Fruit fly (Drosophila melanogaster): ENCODE data around the gene ND-15.
A peak's percentile ranks its signal among the peaks of the same experiment; 100 is the strongest.

The ND-15 gene

DNA sequence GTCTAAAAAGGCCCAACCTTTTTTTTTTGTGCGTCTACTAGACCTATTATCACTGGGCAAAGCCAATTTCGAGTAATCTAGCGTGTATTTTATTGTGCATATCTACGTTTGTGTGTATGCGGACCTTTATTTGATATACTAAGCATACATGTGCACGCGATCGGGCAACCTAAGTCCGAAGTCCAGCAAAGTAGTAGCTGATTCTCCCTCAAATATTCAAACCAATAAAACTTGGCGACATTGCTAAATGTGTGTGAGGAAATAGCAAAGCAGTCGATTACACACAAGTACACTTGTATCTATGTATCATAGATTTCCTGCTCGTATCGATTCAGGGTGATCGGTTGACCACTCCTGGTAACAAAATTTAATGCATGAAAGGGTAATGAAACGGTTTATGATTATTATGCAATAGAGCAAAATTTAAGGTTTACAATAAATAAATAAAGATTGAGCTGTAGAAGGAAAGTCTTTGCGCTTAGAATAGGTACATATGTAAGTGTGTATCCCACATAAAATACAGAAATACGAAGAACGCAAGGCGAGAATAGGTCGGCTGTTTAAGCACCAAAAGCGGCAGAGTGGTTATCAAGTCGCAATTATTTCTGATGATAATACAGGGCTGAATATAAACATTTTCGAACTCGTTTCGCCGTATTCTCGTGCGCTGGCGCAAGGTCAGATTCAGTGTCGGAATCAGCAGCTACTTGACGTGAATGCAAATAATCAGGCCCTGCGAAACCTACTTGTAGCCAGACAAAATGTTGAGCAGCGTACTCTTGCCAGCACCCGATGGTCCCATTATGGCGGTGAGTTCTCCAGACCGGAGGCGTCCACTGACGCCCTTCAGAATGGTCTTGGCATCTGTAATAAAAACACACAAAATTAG, 11.1 kb downstream of the ND-15 start (continued):
- TF ChIP-seq gt (GFP tag; IDR thresholded peaks at IDR 0.05) (no peak), pros (GFP tag; optimal IDR thresholded peaks at IDR 0.05) (no peak), Hmr (GFP tag; optimal IDR thresholded peaks at IDR 0.05) (peak; percentile 11), cg (GFP tag; optimal IDR thresholded peaks at IDR 0.05) (peak; percentile 24), CG15514 (GFP tag; optimal IDR thresholded peaks at IDR 0.05) (peak; percentile 21), CG10431 (GFP tag; optimal IDR thresholded peaks at IDR 0.05) (no peak), CG2202 (tag; optimal IDR thresholded peaks at IDR 0.05) (no peak)

dm6 chr2L:128296-128715, 13.8 kb downstream of the ND-15 start:
- TF ChIP-seq H2.0 (GFP tag; IDR thresholded peaks at IDR 0.05) (no peak), sob (GFP tag; IDR thresholded peaks at IDR 0.05) (peak; percentile 28; the same call in 1 of the 2 replicates), CG33557 (GFP tag; optimal IDR thresholded peaks at IDR 0.05) (no peak), emc (GFP tag; optimal IDR thresholded peaks at IDR 0.05) (no peak), scrt (GFP tag; optimal IDR thresholded peaks at IDR 0.05) (no peak), eyg (GFP tag; optimal IDR thresholded peaks at IDR 0.05) (peak; percentile 35), NC2β (GFP tag; optimal IDR thresholded peaks at IDR 0.05) (no peak), CG13624 (GFP tag; optimal IDR thresholded peaks at IDR 0.05) (peak; percentile 40), eve (GFP tag; optimal IDR thresholded peaks at IDR 0.05) (no peak), CG12769 (tag; optimal IDR thresholded peaks at IDR 0.05) (peak; percentile 20), CG11696 (GFP tag; IDR thresholded peaks at IDR 0.05) (0 out of 2 replicates have a peak, but pooled peaks have one; percentile 18), dysf (GFP tag; IDR thresholded peaks at IDR 0.05) (no peak; the same call in 2 of the 3 replicates), Hand (GFP tag; optimal IDR thresholded peaks at IDR 0.05) (peak; percentile 49), odd (GFP tag; optimal IDR thresholded peaks at IDR 0.05) (peak; percentile 12), CG17385 (GFP tag; optimal IDR thresholded peaks at IDR 0.05) (peak; percentile 21), CG15514 (GFP tag; optimal IDR thresholded peaks at IDR 0.05) (peak; percentile 78), ci (GFP tag; IDR thresholded peaks at IDR 0.05) (0 out of 3 replicates have a peak, but pooled peaks have one; percentile 22), kni (GFP tag; optimal IDR thresholded peaks at IDR 0.05) (no peak), Fer1 (GFP tag; optimal IDR thresholded peaks at IDR 0.05) (peak; percentile 37), CG14014 (GFP tag; IDR thresholded peaks at IDR 0.05) (0 out of 2 replicates have a peak, but pooled peaks have one; percentile 20), otp (GFP tag; IDR thresholded peaks at IDR 0.05) (0 out of 3 replicates have a peak, but pooled peaks have one; percentile 8), CG8359 (GFP tag; optimal IDR thresholded peaks at IDR 0.05; ENCODE audit: borderline replicate concordance) (no peak), TFAM (GFP tag; optimal IDR thresholded peaks at IDR 0.05) (no peak), CG6854 (GFP tag; optimal IDR thresholded peaks at IDR 0.05) (peak; percentile 7), Hey (tag; optimal IDR thresholded peaks at IDR 0.05) (no peak), CG33213 (GFP tag; optimal IDR thresholded peaks at IDR 0.05) (peak; percentile 3), CG11695 (GFP tag; IDR thresholded peaks at IDR 0.05) (peak; percentile 45; the same call in 1 of the 3 replicates), CG10209 (GFP tag; optimal IDR thresholded peaks at IDR 0.05) (peak; percentile 10), exex (tag; optimal IDR thresholded peaks at IDR 0.05) (peak; percentile 9), Hmr (GFP tag; optimal IDR thresholded peaks at IDR 0.05) (peak; percentile 28), nom (GFP tag; optimal IDR thresholded peaks at IDR 0.05) (peak; percentile 70), CG1647 (GFP tag; optimal IDR thresholded peaks at IDR 0.05) (no peak), CG3847 (GFP tag; IDR thresholded peaks at IDR 0.05) (no peak), crol (GFP tag; IDR thresholded peaks at IDR 0.05) (no peak), Pdp1 (GFP tag; optimal IDR thresholded peaks at IDR 0.05) (peak in 1 of 2 experiments; percentile 15), CG9876 (GFP tag; optimal IDR thresholded peaks at IDR 0.05) (no peak), CG13894 (tag; optimal IDR thresholded peaks at IDR 0.05) (peak; percentile 49), sens (GFP tag) (peak; percentile 86), CG2199 (GFP tag; IDR thresholded peaks at IDR 0.05) (0 out of 3 replicates have a peak, but pooled peaks have one; percentile 54), Ptx1 (GFP tag; IDR thresholded peaks at IDR 0.05) (no peak), chinmo (GFP tag; IDR thresholded peaks at IDR 0.05; ENCODE audit: partially characterized antibody) (peak; percentile 63; the same call in 2 of the 4 replicates)
